Worm (Caenorhabditis elegans): ENCODE data around the gene C25F9.9.

C25F9.9 gene

ce11 chrV:19431036-19431435, 14.6 kb downstream of the C25F9.9 start, which contains the start of gene srw-85:
TSS of gene srw-85 (minus strand) at chrV:19431136.
- no peak for TF ChIP-seq ceh-13 (GFP tag; optimal IDR thresholded peaks at IDR 0.05)
- no peak for TF ChIP-seq tbx-11 (GFP tag; IDR thresholded peaks at IDR 0.05)
- no peak for TF ChIP-seq scrt-1 (GFP tag; IDR thresholded peaks at IDR 0.05)
- TF ChIP-seq hmg-4 (GFP tag; optimal IDR thresholded peaks at IDR 0.05), result no peak
- TF ChIP-seq tbx-37 (GFP tag; conservative IDR thresholded peaks at IDR 0.05), result no peak
- TF ChIP-seq tra-4 (tag; optimal IDR thresholded peaks at IDR 0.05), result no peak
- TF ChIP-seq aly-1 (tag; optimal IDR thresholded peaks at IDR 0.05), result no peak

- no peak for TF ChIP-seq B0310.2 (tag; optimal IDR thresholded peaks at IDR 0.05)
- TF ChIP-seq tra-4 (tag; optimal IDR thresholded peaks at IDR 0.05), result no peak
- TF ChIP-seq hmbx-1 (tag; optimal IDR thresholded peaks at IDR 0.05), result no peak
- no peak for TF ChIP-seq scrt-1 (GFP tag; IDR thresholded peaks at IDR 0.05)
- no peak for TF ChIP-seq ceh-13 (GFP tag; optimal IDR thresholded peaks at IDR 0.05)
- TF ChIP-seq tbx-11 (GFP tag; IDR thresholded peaks at IDR 0.05), result no peak
- no peak for TF ChIP-seq hnd-1 (tag; optimal IDR thresholded peaks at IDR 0.05)
- no peak for TF ChIP-seq tbx-37 (GFP tag; conservative IDR thresholded peaks at IDR 0.05)
- TF ChIP-seq aly-1 (tag; optimal IDR thresholded peaks at IDR 0.05), result no peak
- TF ChIP-seq hmg-4 (GFP tag; optimal IDR thresholded peaks at IDR 0.05), result no peak
- no peak for TF ChIP-seq F13C5.2 (tag; optimal IDR thresholded peaks at IDR 0.05)
Measured at ce11 chrV:19432030-19432429, 15.6 kb downstream of the C25F9.9 start.

- TF ChIP-seq tbx-11 (GFP tag; IDR thresholded peaks at IDR 0.05) (no peak), F13C5.2 (tag; optimal IDR thresholded peaks at IDR 0.05) (no peak), ceh-36 (tag; optimal IDR thresholded peaks at IDR 0.05) (no peak), hmg-4 (GFP tag; optimal IDR thresholded peaks at IDR 0.05) (no peak), B0310.2 (tag; optimal IDR thresholded peaks at IDR 0.05) (no peak), aly-1 (tag; optimal IDR thresholded peaks at IDR 0.05) (no peak), flt-1 (GFP tag; IDR thresholded peaks at IDR 0.05) (no peak), pes-1 (GFP tag; IDR thresholded peaks at IDR 0.05) (no peak)
Measured at ce11 chrV:19432972-19433371, 16.6 kb downstream of the C25F9.9 start, which contains the start of gene C25F9.11. TSS of gene C25F9.11 (minus strand) at chrV:19433072.

- TF ChIP-seq ama-1 (optimal IDR thresholded peaks at IDR 0.05) (no peak), hmg-4 (GFP tag; optimal IDR thresholded peaks at IDR 0.05) (no peak), ceh-36 (tag; optimal IDR thresholded peaks at IDR 0.05) (no peak), tbx-11 (GFP tag; IDR thresholded peaks at IDR 0.05) (no peak), aly-1 (tag; optimal IDR thresholded peaks at IDR 0.05) (no peak), tra-4 (tag; optimal IDR thresholded peaks at IDR 0.05) (no peak), hnd-1 (tag; optimal IDR thresholded peaks at IDR 0.05) (no peak), pes-1 (GFP tag; IDR thresholded peaks at IDR 0.05) (no peak), sea-1 (GFP tag; conservative IDR thresholded peaks at IDR 0.05) (no peak), flt-1 (GFP tag; IDR thresholded peaks at IDR 0.05) (no peak), ets-7 (tag; optimal IDR thresholded peaks at IDR 0.05) (no peak)
Measured at ce11 chrV:19433806-19434437, 17.5 kb downstream of the C25F9.9 start, which contains the start of gene C25F9.16. TSS of gene C25F9.16 (plus strand) at chrV:19434387.

ce11 chrV:19436307-19436706, 19.9 kb downstream of the C25F9.9 start, which contains the start of gene C25F9.14:
TSS of gene C25F9.14 (plus strand) at chrV:19436484.
- no peak for TF ChIP-seq flt-1 (GFP tag; IDR thresholded peaks at IDR 0.05)
- no peak for TF ChIP-seq B0310.2 (tag; optimal IDR thresholded peaks at IDR 0.05)

- TF ChIP-seq ceh-13 (GFP tag; optimal IDR thresholded peaks at IDR 0.05), result no peak
- TF ChIP-seq scrt-1 (GFP tag; IDR thresholded peaks at IDR 0.05), result no peak
- no peak for TF ChIP-seq ama-1 (optimal IDR thresholded peaks at IDR 0.05)
- TF ChIP-seq flt-1 (GFP tag; IDR thresholded peaks at IDR 0.05), result no peak
- TF ChIP-seq tbx-11 (GFP tag; IDR thresholded peaks at IDR 0.05), result no peak
- no peak for TF ChIP-seq ets-7 (tag; optimal IDR thresholded peaks at IDR 0.05)
- TF ChIP-seq hmg-4 (GFP tag; optimal IDR thresholded peaks at IDR 0.05), result no peak
- no peak for TF ChIP-seq tra-4 (tag; optimal IDR thresholded peaks at IDR 0.05)
- TF ChIP-seq B0310.2 (tag; optimal IDR thresholded peaks at IDR 0.05), result no peak
- no peak for TF ChIP-seq ceh-36 (tag; optimal IDR thresholded peaks at IDR 0.05)
- TF ChIP-seq tbx-37 (GFP tag; conservative IDR thresholded peaks at IDR 0.05), result no peak
- TF ChIP-seq hnd-1 (tag; optimal IDR thresholded peaks at IDR 0.05), result no peak
- no peak for TF ChIP-seq pes-1 (GFP tag; IDR thresholded peaks at IDR 0.05)
- no peak for TF ChIP-seq aly-1 (tag; optimal IDR thresholded peaks at IDR 0.05)
- TF ChIP-seq sea-1 (GFP tag; conservative IDR thresholded peaks at IDR 0.05), result no peak
- no peak for TF ChIP-seq hmbx-1 (tag; optimal IDR thresholded peaks at IDR 0.05)
- no peak for TF ChIP-seq F13C5.2 (tag; optimal IDR thresholded peaks at IDR 0.05)
Measured at ce11 chrV:19443599-19443998, 27.2 kb downstream of the C25F9.9 start.

ce11 chrV:19445442-19445841, 29.0 kb downstream of the C25F9.9 start, which contains the start of gene M04C3.1:
TSS of gene M04C3.1 (minus strand) at chrV:19445605.
- no peak for TF ChIP-seq pes-1 (GFP tag; IDR thresholded peaks at IDR 0.05)

- TF ChIP-seq ets-7 (tag; optimal IDR thresholded peaks at IDR 0.05) (no peak), tbx-37 (GFP tag; conservative IDR thresholded peaks at IDR 0.05) (no peak)
Measured at ce11 chrV:19448805-19449204, 32.4 kb downstream of the C25F9.9 start, which contains the start of gene M04C3.2. TSS of gene M04C3.2 (minus strand) at chrV:19448905.

- TF ChIP-seq tbx-37 (GFP tag; conservative IDR thresholded peaks at IDR 0.05) (no peak), tbx-11 (GFP tag; IDR thresholded peaks at IDR 0.05) (no peak), flt-1 (GFP tag; IDR thresholded peaks at IDR 0.05) (no peak), aly-1 (tag; optimal IDR thresholded peaks at IDR 0.05) (no peak), ets-7 (tag; optimal IDR thresholded peaks at IDR 0.05) (no peak), ama-1 (optimal IDR thresholded peaks at IDR 0.05) (no peak), B0310.2 (tag; optimal IDR thresholded peaks at IDR 0.05) (no peak), F13C5.2 (tag; optimal IDR thresholded peaks at IDR 0.05) (no peak), pes-1 (GFP tag; IDR thresholded peaks at IDR 0.05) (no peak), scrt-1 (GFP tag; IDR thresholded peaks at IDR 0.05) (no peak), hnd-1 (tag; optimal IDR thresholded peaks at IDR 0.05) (no peak)
Measured at ce11 chrV:19449544-19449943, 33.1 kb downstream of the C25F9.9 start, which contains the start of gene M04C3.5. TSS of gene M04C3.5 (plus strand) at chrV:19449733.

Data from whole organism, early embryonic.